Fruit fly (Drosophila melanogaster): ENCODE results near the gene Tdrd3.
A peak's percentile ranks its signal among the peaks of the same experiment; 100 is the strongest.

Gene Tdrd3

DNA sequence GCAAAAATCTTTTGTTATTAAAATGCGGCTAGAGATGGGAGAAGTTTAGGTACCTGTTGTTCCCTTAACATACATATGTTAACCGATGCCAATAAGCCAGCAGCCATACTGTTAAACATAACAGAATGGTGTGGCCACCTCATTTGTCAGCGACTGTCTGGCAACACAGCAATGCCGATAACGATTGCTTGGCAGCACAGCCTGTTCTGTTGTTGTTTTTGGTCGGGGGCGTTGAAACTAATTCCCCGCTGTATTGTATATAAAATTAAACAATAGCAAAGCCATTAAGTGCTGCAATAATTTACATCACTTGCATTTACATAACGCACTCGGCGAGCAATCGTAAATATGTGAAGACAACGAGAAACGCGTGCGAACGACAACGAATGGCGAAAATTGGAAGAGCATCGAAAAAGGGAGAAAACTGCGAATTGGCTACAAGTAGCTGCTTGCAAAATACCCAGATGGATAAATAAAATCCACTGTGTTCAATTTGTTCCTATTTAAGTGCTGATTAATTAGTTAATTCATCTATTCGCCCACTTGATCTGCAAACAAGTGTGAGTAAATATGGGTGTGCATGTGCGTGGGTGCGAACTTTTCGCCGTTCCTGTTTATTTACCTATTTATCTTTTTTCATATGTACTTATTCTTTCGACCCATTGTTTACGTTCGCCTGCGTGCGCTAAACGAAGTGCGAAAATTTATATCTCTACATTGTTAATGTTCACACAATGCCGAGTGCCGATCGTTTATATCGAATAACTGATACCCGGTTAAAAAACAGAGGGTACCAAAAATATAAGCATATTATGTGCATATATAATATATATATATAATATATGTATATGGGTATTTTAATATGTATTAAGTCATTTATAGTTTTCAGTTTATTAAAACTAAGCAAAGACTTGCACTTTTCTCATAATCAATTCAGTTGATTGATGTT, 24.5 kb upstream of the Tdrd3 start, which contains the start of the genes Tsen34 and Mgat4a (continued):
- TF ChIP-seq ATbp (GFP tag; optimal IDR thresholded peaks at IDR 0.05) (no peak), stwl (tag; optimal IDR thresholded peaks at IDR 0.05) (peak; percentile 72), hth (optimal IDR thresholded peaks at IDR 0.05) (no peak), CG11093 (GFP tag; IDR thresholded peaks at IDR 0.05) (no peak), CG12769 (tag; optimal IDR thresholded peaks at IDR 0.05) (no peak), dan (GFP tag; IDR thresholded peaks at IDR 0.05) (no peak), shn (GFP tag; optimal IDR thresholded peaks at IDR 0.05) (no peak), CG15011 (GFP tag; optimal IDR thresholded peaks at IDR 0.05) (peak; percentile 65), bbx (GFP tag; IDR thresholded peaks at IDR 0.05; ENCODE audit: partially characterized antibody) (peak; percentile 73), CG4404 (GFP tag; IDR thresholded peaks at IDR 0.05) (no peak), Dref (GFP tag; IDR thresholded peaks at IDR 0.05) (peak; percentile 85), Hr78 (GFP tag; optimal IDR thresholded peaks at IDR 0.05) (no peak), CG18599 (GFP tag; optimal IDR thresholded peaks at IDR 0.05) (peak; percentile 82), Fer2 (tag; optimal IDR thresholded peaks at IDR 0.05) (peak; percentile 68), Usf (GFP tag; optimal IDR thresholded peaks at IDR 0.05) (no peak), pita (GFP tag; optimal IDR thresholded peaks at IDR 0.05) (no peak), hkb (optimal IDR thresholded peaks at IDR 0.05) (no peak), hkb (GFP tag; IDR thresholded peaks at IDR 0.05) (0 out of 2 replicates have a peak, but pooled peaks have one; percentile 28), CG42726 (GFP tag; IDR thresholded peaks at IDR 0.05; ENCODE audit: partially characterized antibody) (no peak), Bdp1 (GFP tag; optimal IDR thresholded peaks at IDR 0.05) (peak; percentile 19), Neu2 (GFP tag; optimal IDR thresholded peaks at IDR 0.05; ENCODE audit: borderline replicate concordance) (no peak), luna (GFP tag; optimal IDR thresholded peaks at IDR 0.05) (peak; percentile 49), CG2889 (GFP tag; IDR thresholded peaks at IDR 0.05) (0 out of 3 replicates have a peak, but pooled peaks have one; percentile 30), Blimp-1 (GFP tag; optimal IDR thresholded peaks at IDR 0.05) (no peak), aop (GFP tag; IDR thresholded peaks at IDR 0.05) (no peak), run (tag; optimal IDR thresholded peaks at IDR 0.05) (no peak), lola (GFP tag; optimal IDR thresholded peaks at IDR 0.05) (no peak), CG17359 (tag; optimal IDR thresholded peaks at IDR 0.05) (no peak), Taf1 (GFP tag; IDR thresholded peaks at IDR 0.05) (no peak; the same call in 1 of the 2 replicates), Ssrp (tag; optimal IDR thresholded peaks at IDR 0.05) (no peak), tll (GFP tag; optimal IDR thresholded peaks at IDR 0.05) (peak in 1 of 2 experiments; percentile 55), CG7928 (GFP tag; optimal IDR thresholded peaks at IDR 0.05) (peak; percentile 27), CG6654 (GFP tag; optimal IDR thresholded peaks at IDR 0.05) (no peak), CG17912 (GFP tag; optimal IDR thresholded peaks at IDR 0.05) (peak; percentile 56), Atf-2 (GFP tag; optimal IDR thresholded peaks at IDR 0.05) (no peak), Poxn (GFP tag; IDR thresholded peaks at IDR 0.05) (no peak), CG12942 (GFP tag; optimal IDR thresholded peaks at IDR 0.05) (peak; percentile 6), CG9817 (tag; optimal IDR thresholded peaks at IDR 0.05) (peak; percentile 22), insv (GFP tag; optimal IDR thresholded peaks at IDR 0.05) (peak in 1 of 2 experiments; percentile 78), CG4730 (GFP tag; IDR thresholded peaks at IDR 0.05) (no peak), Pdp1 (GFP tag; optimal IDR thresholded peaks at IDR 0.05) (peak; percentile 9 to 65), CG13287 (GFP tag; IDR thresholded peaks at IDR 0.05; ENCODE audit: partially characterized antibody) (peak; percentile 68), gem (tag; optimal IDR thresholded peaks at IDR 0.05) (no peak), CG5953 (GFP tag; IDR thresholded peaks at IDR 0.05) (no peak), CG13894 (tag; optimal IDR thresholded peaks at IDR 0.05) (no peak), cwo (GFP tag; optimal IDR thresholded peaks at IDR 0.05) (peak; percentile 39), stc (GFP tag; IDR thresholded peaks at IDR 0.05) (no peak)
